ENCODE assay signal across 2 fruit fly cellular contexts in the genomic region with DNA sequence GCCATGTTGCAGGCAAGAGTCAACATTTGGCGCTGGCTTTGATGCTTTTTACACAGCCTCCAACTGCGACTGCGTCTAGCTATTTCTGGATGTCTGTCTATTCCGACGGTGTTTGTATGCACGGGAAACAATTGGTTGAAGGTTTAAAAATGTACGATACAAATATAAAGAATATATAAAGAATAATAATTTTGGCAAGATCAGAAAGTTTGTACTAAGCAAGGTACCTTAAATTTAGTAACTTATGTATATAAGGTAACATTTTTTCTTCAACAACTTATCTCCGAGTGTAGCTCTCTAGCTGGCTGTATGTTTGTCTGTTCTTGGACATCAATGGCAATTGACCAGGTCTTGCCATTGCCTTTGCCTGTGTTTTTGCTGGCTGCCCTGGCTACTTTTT.
A peak's percentile ranks its signal among the peaks of the same experiment; 100 is the strongest.
TF ChIP-seq lines count a peak whose summit lies in the region.

No protein-coding gene starts in this region.

TF ChIP-seq in whole organism, embryonic, 481 proteins besides CTCF, POLR2A, EP300 and RAD21 (continued from another document and continues in another):
- TF ChIP-seq Atf6 (GFP tag; IDR thresholded peaks at IDR 0.05; lab: Robert Waterston, UW) (no peak), CG12219 (GFP tag; optimal IDR thresholded peaks at IDR 0.05; lab: Kevin White, UChicago) (no peak), NFAT (GFP tag; IDR thresholded peaks at IDR 0.05; lab: Robert Waterston, UW) (no peak), CG18011 (GFP tag; optimal IDR thresholded peaks at IDR 0.05; lab: Kevin White, UChicago) (no peak), CG16779 (GFP tag; IDR thresholded peaks at IDR 0.05; lab: Robert Waterston, UW) (no peak), Aef1 (GFP tag; IDR thresholded peaks at IDR 0.05; lab: Robert Waterston, UW) (no peak), Fer3 (tag; optimal IDR thresholded peaks at IDR 0.05; lab: Kevin White, UChicago) (no peak), Atf3 (GFP tag; optimal IDR thresholded peaks at IDR 0.05; lab: Kevin White, UChicago) (no peak), NfI (GFP tag; optimal IDR thresholded peaks at IDR 0.05; lab: Kevin White, UChicago) (no peak), ken (GFP tag; IDR thresholded peaks at IDR 0.05; lab: Robert Waterston, UW) (no peak), Kr (GFP tag; optimal IDR thresholded peaks at IDR 0.05; lab: Kevin White, UChicago) (no peak), usp (GFP tag; optimal IDR thresholded peaks at IDR 0.05; lab: Kevin White, UChicago) (no peak), pho (GFP tag; optimal IDR thresholded peaks at IDR 0.05; lab: Kevin White, UChicago) (no peak), ttk (GFP tag; IDR thresholded peaks at IDR 0.05; lab: Robert Waterston, UW) (peak; percentile 43; the same call in 1 of the 2 replicates), CG12104 (GFP tag; optimal IDR thresholded peaks at IDR 0.05; lab: Kevin White, UChicago) (no peak), Eip74EF (GFP tag; optimal IDR thresholded peaks at IDR 0.05; lab: Kevin White, UChicago) (no peak), mld (GFP tag; IDR thresholded peaks at IDR 0.05; lab: Robert Waterston, UW; ENCODE audit: partially characterized antibody) (no peak), lbe (GFP tag; optimal IDR thresholded peaks at IDR 0.05; lab: Kevin White, UChicago) (no peak), CG10654 (GFP tag; optimal IDR thresholded peaks at IDR 0.05; lab: Kevin White, UChicago) (no peak), Deaf1 (tag; optimal IDR thresholded peaks at IDR 0.05; lab: Kevin White, UChicago) (no peak), CG11723 (GFP tag; optimal IDR thresholded peaks at IDR 0.05; lab: Kevin White, UChicago) (no peak), cg (GFP tag; optimal IDR thresholded peaks at IDR 0.05; lab: Kevin White, UChicago) (no peak), CG11085 (GFP tag; IDR thresholded peaks at IDR 0.05; lab: Robert Waterston, UW) (no peak), eyg (GFP tag; optimal IDR thresholded peaks at IDR 0.05; lab: Kevin White, UChicago) (no peak), CG2129 (GFP tag; IDR thresholded peaks at IDR 0.05; lab: Robert Waterston, UW; ENCODE audit: partially characterized antibody) (no peak), ci (GFP tag; IDR thresholded peaks at IDR 0.05; lab: Robert Waterston, UW) (peak; percentile 39; the same call in 1 of the 3 replicates), ranshi (GFP tag; IDR thresholded peaks at IDR 0.05; lab: Robert Waterston, UW) (no peak), CG12155 (GFP tag; optimal IDR thresholded peaks at IDR 0.05; lab: Kevin White, UChicago) (no peak), CG4404 (GFP tag; IDR thresholded peaks at IDR 0.05; lab: Robert Waterston, UW) (no peak), CG3726 (GFP tag; IDR thresholded peaks at IDR 0.05; lab: Robert Waterston, UW) (no peak), btn (GFP tag; optimal IDR thresholded peaks at IDR 0.05; lab: Kevin White, UChicago) (no peak), CG18599 (GFP tag; optimal IDR thresholded peaks at IDR 0.05; lab: Kevin White, UChicago) (peak; percentile 3), fd102C (GFP tag; optimal IDR thresholded peaks at IDR 0.05; lab: Kevin White, UChicago) (no peak), chn (GFP tag; optimal IDR thresholded peaks at IDR 0.05; lab: Kevin White, UChicago) (no peak), lilli (GFP tag; optimal IDR thresholded peaks at IDR 0.05; lab: Kevin White, UChicago) (no peak), phol (tag; optimal IDR thresholded peaks at IDR 0.05; lab: Kevin White, UChicago) (peak; percentile 50), dmrt99B (tag; optimal IDR thresholded peaks at IDR 0.05; lab: Kevin White, UChicago) (peak; percentile 47), Stat92E (GFP tag; optimal IDR thresholded peaks at IDR 0.05; lab: Kevin White, UChicago) (no peak), CG6791 (GFP tag; IDR thresholded peaks at IDR 0.05; lab: Robert Waterston, UW; ENCODE audit: partially characterized antibody) (no peak), Mrtf (GFP tag; IDR thresholded peaks at IDR 0.05; lab: Robert Waterston, UW) (no peak), rib (GFP tag; IDR thresholded peaks at IDR 0.05; lab: Robert Waterston, UW) (no peak), CG5953 (GFP tag; IDR thresholded peaks at IDR 0.05; lab: Robert Waterston, UW) (no peak), kni (GFP tag; optimal IDR thresholded peaks at IDR 0.05; lab: Kevin White, UChicago) (no peak), Dip3 (GFP tag; optimal IDR thresholded peaks at IDR 0.05; lab: Kevin White, UChicago) (no peak), Optix (GFP tag; IDR thresholded peaks at IDR 0.05; lab: Robert Waterston, UW) (no peak), CG13123 (GFP tag; optimal IDR thresholded peaks at IDR 0.05; lab: Kevin White, UChicago) (no peak), Hmx (GFP tag; optimal IDR thresholded peaks at IDR 0.05; lab: Kevin White, UChicago) (no peak), CG6765 (GFP tag; optimal IDR thresholded peaks at IDR 0.05; lab: Kevin White, UChicago) (no peak), CoRest (tag; optimal IDR thresholded peaks at IDR 0.05; lab: Kevin White, UChicago) (no peak), CG9215 (GFP tag; IDR thresholded peaks at IDR 0.05; lab: Robert Waterston, UW) (no peak), Opbp (GFP tag; IDR thresholded peaks at IDR 0.05; lab: Robert Waterston, UW; ENCODE audit: partially characterized antibody) (no peak), hbn (GFP tag; IDR thresholded peaks at IDR 0.05; lab: Robert Waterston, UW; ENCODE audit: partially characterized antibody) (no peak), Lpt (GFP tag; optimal IDR thresholded peaks at IDR 0.05; lab: Kevin White, UChicago) (no peak), row (GFP tag; IDR thresholded peaks at IDR 0.05; lab: Robert Waterston, UW) (peak; percentile 42; the same call in 2 of the 3 replicates), mam (GFP tag; optimal IDR thresholded peaks at IDR 0.05; lab: Kevin White, UChicago) (no peak), fd64A (GFP tag; optimal IDR thresholded peaks at IDR 0.05; lab: Kevin White, UChicago) (no peak), CG6813 (GFP tag; optimal IDR thresholded peaks at IDR 0.05; lab: Kevin White, UChicago) (no peak), gsb (GFP tag; IDR thresholded peaks at IDR 0.05; lab: Robert Waterston, UW) (no peak), CG1602 (GFP tag; optimal IDR thresholded peaks at IDR 0.05; lab: Kevin White, UChicago) (no peak), Ravus (GFP tag; IDR thresholded peaks at IDR 0.05; lab: Robert Waterston, UW) (no peak), CG17612 (GFP tag; IDR thresholded peaks at IDR 0.05; lab: Robert Waterston, UW) (no peak), hkb (optimal IDR thresholded peaks at IDR 0.05; lab: Kevin White, UChicago) (no peak), hkb (GFP tag; IDR thresholded peaks at IDR 0.05; lab: Robert Waterston, UW) (peak; percentile 57), CG3163 (GFP tag; optimal IDR thresholded peaks at IDR 0.05; lab: Kevin White, UChicago) (no peak), Hr3 (GFP tag; optimal IDR thresholded peaks at IDR 0.05; lab: Kevin White, UChicago) (no peak), ems (GFP tag; optimal IDR thresholded peaks at IDR 0.05; lab: Kevin White, UChicago) (no peak)

TF ChIP-seq in whole organism, prepupa, 60 proteins besides CTCF, POLR2A, EP300 and RAD21 (continued from another document):
- TF ChIP-seq spab (GFP tag; optimal IDR thresholded peaks at IDR 0.05; lab: Kevin White, UChicago): no peak
- TF ChIP-seq salr (GFP tag; optimal IDR thresholded peaks at IDR 0.05; lab: Kevin White, UChicago): peak in 1 of 2 experiments; percentile 70
- TF ChIP-seq Hr38 (GFP tag; optimal IDR thresholded peaks at IDR 0.05; lab: Kevin White, UChicago): no peak
- peak; percentile 80 for TF ChIP-seq CG6276 (GFP tag; optimal IDR thresholded peaks at IDR 0.05; lab: Kevin White, UChicago)
- peak; percentile 13 for TF ChIP-seq CG10669 (GFP tag; optimal IDR thresholded peaks at IDR 0.05; lab: Kevin White, UChicago)
- TF ChIP-seq Sox102F (GFP tag; optimal IDR thresholded peaks at IDR 0.05; lab: Kevin White, UChicago): no peak
- TF ChIP-seq Sox14 (GFP tag; optimal IDR thresholded peaks at IDR 0.05; lab: Kevin White, UChicago): peak; percentile 65
- no peak for TF ChIP-seq fkh (GFP tag; optimal IDR thresholded peaks at IDR 0.05; lab: Kevin White, UChicago)
- no peak for TF ChIP-seq topi (GFP tag; optimal IDR thresholded peaks at IDR 0.05; lab: Kevin White, UChicago)
- peak; percentile 1 for TF ChIP-seq CG11762 (GFP tag; optimal IDR thresholded peaks at IDR 0.05; lab: Kevin White, UChicago; ENCODE audit: insufficient read depth)
- no peak for TF ChIP-seq CG8319 (GFP tag; optimal IDR thresholded peaks at IDR 0.05; lab: Kevin White, UChicago)
- TF ChIP-seq Eip78C (GFP tag; lab: Kevin White, UChicago): peak; percentile 76
- TF ChIP-seq cyc (GFP tag; optimal IDR thresholded peaks at IDR 0.05; lab: Kevin White, UChicago): no peak
- TF ChIP-seq Blimp-1 (GFP tag; optimal IDR thresholded peaks at IDR 0.05; lab: Kevin White, UChicago): no peak
- TF ChIP-seq CG3032 (tag; optimal IDR thresholded peaks at IDR 0.05; lab: Kevin White, UChicago): peak; percentile 40
- peak; percentile 76 for TF ChIP-seq Gug (GFP tag; IDR thresholded peaks at IDR 0.05; lab: Robert Waterston, UW)
- peak; percentile 22 for TF ChIP-seq CG7368 (GFP tag; optimal IDR thresholded peaks at IDR 0.05; lab: Kevin White, UChicago)
- peak; percentile 75 for TF ChIP-seq Lpt (GFP tag; optimal IDR thresholded peaks at IDR 0.05; lab: Kevin White, UChicago)
- no peak for TF ChIP-seq CG1621 (tag; optimal IDR thresholded peaks at IDR 0.05; lab: Kevin White, UChicago)
- TF ChIP-seq vri (GFP tag; optimal IDR thresholded peaks at IDR 0.05; lab: Kevin White, UChicago): no peak
- peak; percentile 67 for TF ChIP-seq CG10631 (GFP tag; optimal IDR thresholded peaks at IDR 0.05; lab: Kevin White, UChicago)
- peak; percentile 42 for TF ChIP-seq acj6 (GFP tag; optimal IDR thresholded peaks at IDR 0.05; lab: Kevin White, UChicago)
- TF ChIP-seq Sox15 (GFP tag; optimal IDR thresholded peaks at IDR 0.05; lab: Kevin White, UChicago): no peak
- no peak for TF ChIP-seq lz (GFP tag; optimal IDR thresholded peaks at IDR 0.05; lab: Kevin White, UChicago)
- TF ChIP-seq esn (GFP tag; optimal IDR thresholded peaks at IDR 0.05; lab: Kevin White, UChicago): no peak
- no peak for TF ChIP-seq fd59A (GFP tag; optimal IDR thresholded peaks at IDR 0.05; lab: Kevin White, UChicago)
- TF ChIP-seq CG4318 (GFP tag; optimal IDR thresholded peaks at IDR 0.05; lab: Kevin White, UChicago): peak; percentile 80
- TF ChIP-seq CG3919 (GFP tag; optimal IDR thresholded peaks at IDR 0.05; lab: Kevin White, UChicago): peak; percentile 71
